Worm (Caenorhabditis elegans) whole organism, L4 larva: Measurements from ENCODE around the gene R04E5.8.

Source experiments
- arid-1 ChIP-seq: fragments of 200-800 bp; sonication (Bioruptor generic); conservative IDR thresholded peaks from 2 replicates; pipeline ENCODE4 v1.3.6; 2022; ENCODE audit warnings: missing genetic modification reagents, missing genetic modification characterization, missing compliant biosample characterization
- ces-1 ChIP-seq: fragments of 150-350 bp; sonication (generic microtip); optimal IDR thresholded peaks from 4 replicates; lab custom pipeline; 2014; ENCODE audit warnings: missing biosample characterization, missing genetic modification reagents, missing genetic modification characterization
- daf-8 ChIP-seq: fragments of 200-800 bp; sonication (Bioruptor generic); IDR thresholded peaks from 2 replicates; pipeline ENCODE4 v1.3.6; 2022; ENCODE audit warnings: missing genetic modification characterization, missing compliant biosample characterization
- dpl-1 ChIP-seq: fragments of 150-350 bp; optimal IDR thresholded peaks from 2 replicates; lab custom pipeline; 2014; ENCODE audit warnings: missing biosample characterization, missing genetic modification reagents, missing genetic modification characterization
- egl-27 ChIP-seq: sonication (generic microtip); optimal IDR thresholded peaks from 3 replicates; lab custom pipeline; 2017; ENCODE audit warnings: missing biosample characterization, missing genetic modification reagents, missing genetic modification characterization
- fos-1 ChIP-seq: fragments of 150-350 bp; optimal IDR thresholded peaks from 2 replicates; lab custom pipeline; 2014; ENCODE audit warnings: missing biosample characterization, missing genetic modification characterization
- snpc-4 ChIP-seq: fragments of 150-350 bp; optimal IDR thresholded peaks from 2 replicates; lab custom pipeline; 2014; ENCODE audit warnings: missing biosample characterization, missing genetic modification characterization
- spr-1 ChIP-seq: sonication (generic microtip); optimal IDR thresholded peaks from 2 replicates; lab custom pipeline; 2016; ENCODE audit warnings: mild to moderate bottlenecking, missing genetic modification characterization, missing compliant biosample characterization

DNA sequence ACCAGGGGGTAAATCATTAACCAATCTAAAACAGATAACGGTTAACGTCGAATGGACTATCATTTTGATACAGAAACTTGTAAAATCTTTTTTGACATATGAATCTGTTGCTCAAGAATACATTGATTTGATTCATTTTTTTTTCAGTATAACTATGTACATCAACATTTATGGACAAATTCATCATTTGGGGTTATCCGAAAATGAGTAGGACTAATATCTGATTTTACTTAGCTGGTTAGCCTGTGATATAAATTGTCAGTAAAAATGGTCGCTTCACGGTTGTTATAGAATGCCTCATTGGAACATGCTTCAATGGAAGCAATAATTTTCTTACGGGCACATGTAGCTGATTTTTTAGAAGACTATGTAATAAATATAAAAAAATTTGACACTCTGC lies 8.3 kb downstream of the R04E5.8 start:
- TF ChIP-seq fos-1 (tag; lab: Kevin White, UChicago) (no peak), daf-8 (GFP tag; lab: Robert Waterston, UW) (no peak), spr-1 (tag; lab: Kevin White, UChicago) (no peak), snpc-4 (no peak), arid-1 (no peak), egl-27 (tag; lab: Kevin White, UChicago) (no peak), dpl-1 (GFP tag; lab: Kevin White, UChicago) (no peak), ces-1 (no peak)
